Fruit fly (Drosophila melanogaster) whole organism, embryonic: ENCODE measurements around the gene ana1.

Source experiments
- B-H1 ChIP-seq: fragments of 200-800 bp; sonication (Bioruptor generic); IDR thresholded peaks from 3 replicates; pipeline ENCODE4 v1.3.6; 2022; ENCODE audit warnings: missing biosample characterization, missing genetic modification characterization
- C15 ChIP-seq: fragments of 200-800 bp; sonication (Bioruptor generic); IDR thresholded peaks from 3 replicates; pipeline ENCODE4 v1.3.6; 2022; ENCODE audit warnings: missing biosample characterization, missing genetic modification characterization
- CG11504 ChIP-seq: fragments of 200-800 bp; sonication (Bioruptor generic); optimal IDR thresholded peaks from 3 replicates; lab custom pipeline; 2019; ENCODE audit warnings: missing biosample characterization, mild to moderate bottlenecking, missing genetic modification characterization, moderate library complexity
- CG13287 ChIP-seq: fragments of 200-800 bp; sonication (Bioruptor generic); IDR thresholded peaks from 2 replicates; pipeline ENCODE4 v1.3.6; 2022; ENCODE audit warnings: missing biosample characterization, missing genetic modification characterization; ENCODE audit not compliant: partially characterized antibody
- CG15073 ChIP-seq: fragments of 200-800 bp; sonication (Bioruptor generic); optimal IDR thresholded peaks from 2 replicates; lab custom pipeline; 2016; ENCODE audit warnings: missing biosample characterization, missing genetic modification characterization
- CG15696 ChIP-seq: fragments of 200-800 bp; sonication (Bioruptor generic); optimal IDR thresholded peaks from 2 replicates; lab custom pipeline; 2019; ENCODE audit warnings: missing biosample characterization, mild to moderate bottlenecking, missing genetic modification characterization, moderate library complexity
- CG17186 ChIP-seq: fragments of 200-800 bp; sonication (Bioruptor generic); optimal IDR thresholded peaks from 3 replicates; lab custom pipeline; 2017; ENCODE audit warnings: missing biosample characterization, missing genetic modification reagents, missing genetic modification characterization
- CG17359 ChIP-seq: fragments of 200-800 bp; sonication (Bioruptor generic); optimal IDR thresholded peaks from 3 replicates; lab custom pipeline; 2018; ENCODE audit warnings: missing biosample characterization, mild to moderate bottlenecking, missing genetic modification characterization, moderate library complexity
- CG17568 ChIP-seq: fragments of 200-800 bp; sonication (Bioruptor generic); optimal IDR thresholded peaks from 2 replicates; lab custom pipeline; 2018; ENCODE audit warnings: missing biosample characterization, mild to moderate bottlenecking, missing genetic modification characterization, moderate library complexity
- CG18011 ChIP-seq: fragments of 200-800 bp; sonication (Bioruptor generic); optimal IDR thresholded peaks from 2 replicates; lab custom pipeline; 2017; ENCODE audit warnings: missing biosample characterization, missing genetic modification characterization, mild to moderate bottlenecking, moderate library complexity, missing genotype
- CG18262 ChIP-seq: fragments of 200-800 bp; optimal IDR thresholded peaks from 3 replicates; lab custom pipeline; 2019; ENCODE audit warnings: missing biosample characterization, mild to moderate bottlenecking, missing genetic modification characterization, moderate library complexity
- CG2199 ChIP-seq: fragments of 200-800 bp; sonication (Bioruptor generic); IDR thresholded peaks from 3 replicates; pipeline ENCODE4 v1.3.6; 2022; ENCODE audit warnings: missing biosample characterization, missing genetic modification characterization
- CG5953 ChIP-seq: fragments of 200-800 bp; sonication (Bioruptor generic); IDR thresholded peaks from 2 replicates; pipeline ENCODE4 v1.3.6; 2022; ENCODE audit warnings: missing biosample characterization, missing genetic modification characterization
- CG6272 ChIP-seq: fragments of 200-800 bp; sonication (Bioruptor generic); IDR thresholded peaks from 2 replicates; pipeline ENCODE4 v1.3.6; 2022; ENCODE audit warnings: missing biosample characterization, missing genetic modification characterization
- CG6654 ChIP-seq: fragments of 200-800 bp; sonication (Bioruptor generic); optimal IDR thresholded peaks from 2 replicates; lab custom pipeline; 2017; ENCODE audit warnings: missing biosample characterization, mild to moderate bottlenecking, missing genetic modification characterization
- CG6791 ChIP-seq: fragments of 200-800 bp; sonication (Bioruptor generic); IDR thresholded peaks from 3 replicates; pipeline ENCODE4 v1.3.6; 2022; ENCODE audit warnings: missing biosample characterization, missing genetic modification characterization; ENCODE audit not compliant: partially characterized antibody
- CG7556 ChIP-seq: fragments of 200-800 bp; sonication (Bioruptor generic); optimal IDR thresholded peaks from 2 replicates; lab custom pipeline; 2017; ENCODE audit warnings: missing biosample characterization, mild to moderate bottlenecking, missing genetic modification characterization
- CG9932 ChIP-seq: fragments of 200-800 bp; sonication (Bioruptor generic); IDR thresholded peaks from 2 replicates; pipeline ENCODE4 v1.3.6; 2022; ENCODE audit warnings: missing biosample characterization, missing genetic modification characterization
- D19A ChIP-seq: fragments of 200-800 bp; optimal IDR thresholded peaks from 3 replicates; lab custom pipeline; 2019; ENCODE audit warnings: missing biosample characterization, mild to moderate bottlenecking, missing genetic modification characterization, moderate library complexity
- Dbx ChIP-seq: fragments of 200-800 bp; sonication (Bioruptor generic); IDR thresholded peaks from 3 replicates; pipeline ENCODE4 v1.3.6; 2022; ENCODE audit warnings: missing biosample characterization, missing genetic modification characterization
- Dref ChIP-seq: fragments of 200-800 bp; sonication (Bioruptor generic); IDR thresholded peaks from 2 replicates; pipeline ENCODE4 v1.3.6; 2022; ENCODE audit warnings: missing biosample characterization, missing genetic modification characterization
- Hand ChIP-seq: fragments of 200-800 bp; sonication (Bioruptor generic); optimal IDR thresholded peaks from 2 replicates; lab custom pipeline; 2017; ENCODE audit warnings: mild to moderate bottlenecking, missing biosample characterization, missing genetic modification reagents, missing genetic modification characterization
- Hr51 ChIP-seq, 2 experiments: fragments of 200-800 bp; sonication (Bioruptor generic); optimal IDR thresholded peaks; 2 replicates in 1 of 2; 3 replicates in 1 of 2; lab custom pipeline; 2016 to 2018; ENCODE audit warnings: missing biosample characterization in 2 of 2, missing genetic modification characterization in 2 of 2, mild to moderate bottlenecking in 1 of 2, moderate library complexity in 1 of 2
- Kr ChIP-seq: fragments of 200-800 bp; sonication (Bioruptor generic); optimal IDR thresholded peaks from 2 replicates; lab custom pipeline; 2017; ENCODE audit warnings: missing biosample characterization, mild to moderate bottlenecking, missing genetic modification characterization
- Max ChIP-seq: fragments of 200-800 bp; sonication (Bioruptor generic); optimal IDR thresholded peaks from 2 replicates; lab custom pipeline; 2016; ENCODE audit warnings: missing biosample characterization, mild to moderate bottlenecking, missing genetic modification characterization
- Nf-YA ChIP-seq: fragments of 200-800 bp; sonication (Bioruptor generic); IDR thresholded peaks from 2 replicates; pipeline ENCODE4 v1.3.6; 2022; ENCODE audit warnings: missing biosample characterization, missing genetic modification characterization
- Oaz ChIP-seq: fragments of 200-800 bp; sonication (Bioruptor generic); IDR thresholded peaks from 2 replicates; pipeline ENCODE4 v1.3.6; 2022; ENCODE audit warnings: missing biosample characterization, missing genetic modification characterization
- Oli ChIP-seq: fragments of 200-800 bp; sonication (Bioruptor generic); optimal IDR thresholded peaks from 2 replicates; lab custom pipeline; 2018; ENCODE audit warnings: missing biosample characterization, mild to moderate bottlenecking, missing genetic modification characterization, moderate library complexity
- Rx ChIP-seq: fragments of 200-800 bp; sonication (Bioruptor generic); IDR thresholded peaks from 2 replicates; pipeline ENCODE4 v1.3.6; 2022; ENCODE audit warnings: missing biosample characterization, missing genetic modification characterization
- TFAM ChIP-seq: fragments of 200-800 bp; sonication (Bioruptor generic); optimal IDR thresholded peaks from 2 replicates; lab custom pipeline; 2017; ENCODE audit warnings: missing biosample characterization, missing genetic modification characterization, inconsistent platforms
- Xbp1 ChIP-seq: fragments of 200-800 bp; sonication (Bioruptor generic); optimal IDR thresholded peaks from 3 replicates; lab custom pipeline; 2016; ENCODE audit warnings: missing biosample characterization, mild to moderate bottlenecking, missing genetic modification characterization
- YL-1 ChIP-seq: fragments of 200-800 bp; sonication (Bioruptor generic); optimal IDR thresholded peaks from 3 replicates; lab custom pipeline; 2017; ENCODE audit warnings: missing biosample characterization, mild to moderate bottlenecking, missing genetic modification characterization
- cas ChIP-seq: fragments of 200-800 bp; sonication (Bioruptor generic); IDR thresholded peaks from 2 replicates; pipeline ENCODE4 v1.3.6; 2022; ENCODE audit warnings: missing biosample characterization, missing genetic modification characterization
- chif ChIP-seq, 2 experiments: fragments of 200-800 bp; sonication (Bioruptor generic); optimal IDR thresholded peaks; 3 replicates each; lab custom pipeline; 2016; ENCODE audit warnings: missing biosample characterization in 2 of 2, missing genetic modification characterization in 2 of 2
- ci ChIP-seq: fragments of 200-800 bp; sonication (Bioruptor generic); IDR thresholded peaks from 3 replicates; pipeline ENCODE4 v1.3.6; 2022; ENCODE audit warnings: missing biosample characterization, missing genetic modification characterization
- crc ChIP-seq: fragments of 200-800 bp; sonication (Bioruptor generic); optimal IDR thresholded peaks from 2 replicates; lab custom pipeline; 2016; ENCODE audit warnings: missing biosample characterization, missing genetic modification characterization
- ems ChIP-seq: fragments of 200-800 bp; sonication (Bioruptor generic); optimal IDR thresholded peaks from 3 replicates; lab custom pipeline; 2016; ENCODE audit warnings: missing biosample characterization, missing genetic modification characterization
- ewg ChIP-seq: fragments of 200-800 bp; sonication (Bioruptor generic); optimal IDR thresholded peaks from 3 replicates; lab custom pipeline; 2017; ENCODE audit warnings: mild to moderate bottlenecking, missing biosample characterization, missing genetic modification reagents, missing genetic modification characterization
- gro ChIP-seq: fragments of 200-800 bp; sonication (Bioruptor generic); optimal IDR thresholded peaks from 2 replicates; lab custom pipeline; 2016; ENCODE audit warnings: missing biosample characterization, missing genetic modification characterization
- lab ChIP-seq: fragments of 200-800 bp; sonication (Bioruptor generic); optimal IDR thresholded peaks from 3 replicates; lab custom pipeline; 2017; ENCODE audit warnings: missing biosample characterization, missing genetic modification characterization, mild to moderate bottlenecking, moderate library complexity, missing genetic modification reagents
- lbe ChIP-seq: fragments of 200-800 bp; sonication (Bioruptor generic); optimal IDR thresholded peaks from 2 replicates; lab custom pipeline; 2016; ENCODE audit warnings: missing biosample characterization, mild to moderate bottlenecking, missing genetic modification characterization
- lmd ChIP-seq: fragments of 200-800 bp; sonication (Bioruptor generic); IDR thresholded peaks from 2 replicates; pipeline ENCODE4 v1.3.6; 2022; ENCODE audit warnings: missing biosample characterization, missing genetic modification characterization
- lov ChIP-seq, 2 experiments: fragments of 200-800 bp in 1 of 2; fragments of >200 bp in 1 of 2; sonication (Bioruptor generic) in 1 of 2; IDR thresholded peaks in 1 of 2; optimal IDR thresholded peaks in 1 of 2; 2 replicates in 1 of 2; 3 replicates in 1 of 2; pipeline versions ENCODE4 v1.3.6 to Lab custom; 2017 to 2022; ENCODE audit warnings: missing biosample characterization in 1 of 2, missing genetic modification characterization in 1 of 2
- luna ChIP-seq: fragments of 200-800 bp; sonication (Bioruptor generic); optimal IDR thresholded peaks from 2 replicates; lab custom pipeline; 2016; ENCODE audit warnings: missing biosample characterization, missing genetic modification characterization
- org-1 ChIP-seq: fragments of 200-800 bp; sonication (Bioruptor generic); optimal IDR thresholded peaks from 2 replicates; lab custom pipeline; 2017; ENCODE audit warnings: missing biosample characterization, missing genetic modification characterization
- run ChIP-seq: fragments of 200-800 bp; sonication (Bioruptor generic); optimal IDR thresholded peaks from 3 replicates; lab custom pipeline; 2018; ENCODE audit warnings: missing biosample characterization, mild to moderate bottlenecking, missing genetic modification characterization
- trem ChIP-seq: fragments of 200-800 bp; optimal IDR thresholded peaks from 3 replicates; lab custom pipeline; 2019; ENCODE audit warnings: missing biosample characterization, mild to moderate bottlenecking, missing genetic modification characterization, moderate library complexity
- tup ChIP-seq: fragments of 200-800 bp; sonication (Bioruptor generic); optimal IDR thresholded peaks from 2 replicates; lab custom pipeline; 2016; ENCODE audit warnings: missing biosample characterization, mild to moderate bottlenecking, missing genetic modification characterization, moderate library complexity
- unc-4 ChIP-seq: fragments of 200-800 bp; sonication (Bioruptor generic); IDR thresholded peaks from 2 replicates; pipeline ENCODE4 v1.3.6; 2022; ENCODE audit warnings: missing biosample characterization, missing genetic modification characterization; ENCODE audit not compliant: partially characterized antibody

ana1 gene

dm6 chr3R:24543676-24544277 lies 13.4 kb downstream of the ana1 start, which contains the start of gene Cftr (continued):
- TF ChIP-seq lov (optimal IDR thresholded peaks at IDR 0.05; lab: Kevin White, UChicago): no peak
- TF ChIP-seq lov (GFP tag; IDR thresholded peaks at IDR 0.05; lab: Robert Waterston, UW): no peak
- TF ChIP-seq lbe (GFP tag; lab: Kevin White, UChicago): peak; percentile 78
- TF ChIP-seq unc-4 (GFP tag; lab: Robert Waterston, UW): peak; percentile 48; the same call in 1 of the 2 replicates
- TF ChIP-seq B-H1 (GFP tag; lab: Robert Waterston, UW): no peak; the same call in 2 of the 3 replicates
- peak; percentile 37 for TF ChIP-seq crc (GFP tag; lab: Kevin White, UChicago)
- TF ChIP-seq CG13287 (GFP tag; lab: Robert Waterston, UW): peak; percentile 62
- TF ChIP-seq Max (GFP tag; lab: Kevin White, UChicago): peak; percentile 53
- TF ChIP-seq org-1: no peak
- TF ChIP-seq lab (GFP tag; lab: Kevin White, UChicago): peak; percentile 83
- TF ChIP-seq CG15696 (tag; lab: Kevin White, UChicago): no peak
- no peak for TF ChIP-seq D19A
- TF ChIP-seq TFAM: no peak
- TF ChIP-seq CG17568 (GFP tag; lab: Kevin White, UChicago): peak; percentile 40
- peak; percentile 18; the same call in 1 of the 2 replicates for TF ChIP-seq Nf-YA
- TF ChIP-seq gro: peak; percentile 94
- TF ChIP-seq cas: no peak
- TF ChIP-seq CG9932 (GFP tag; lab: Robert Waterston, UW): peak; percentile 70
- TF ChIP-seq CG2199: no peak
- no peak for TF ChIP-seq CG6654
- peak; percentile 39 for TF ChIP-seq Xbp1 (GFP tag; lab: Kevin White, UChicago)
- TF ChIP-seq luna: peak; percentile 27
- no peak for TF ChIP-seq YL-1 (GFP tag; lab: Kevin White, UChicago)
- TF ChIP-seq Kr (GFP tag; lab: Kevin White, UChicago): no peak
- TF ChIP-seq Hand (GFP tag; lab: Kevin White, UChicago): no peak
- no peak for TF ChIP-seq run
- no peak for TF ChIP-seq CG7556 (GFP tag; lab: Kevin White, UChicago)
- peak; percentile 65 for TF ChIP-seq ems
- TF ChIP-seq CG5953 (GFP tag; lab: Robert Waterston, UW): peak; percentile 63; the same call in 1 of the 2 replicates
- TF ChIP-seq CG15073 (GFP tag; lab: Kevin White, UChicago): no peak
- peak; percentile 15 for TF ChIP-seq ewg
- peak; percentile 56 for TF ChIP-seq CG17359
- peak in 1 of 2 experiments; percentile 43 for TF ChIP-seq Hr51 (GFP tag; optimal IDR thresholded peaks at IDR 0.05; lab: Kevin White, UChicago)
- TF ChIP-seq CG6791 (GFP tag; lab: Robert Waterston, UW): no peak
- TF ChIP-seq CG6272 (GFP tag; lab: Robert Waterston, UW): no peak
- peak in 1 of 2 experiments; percentile 43 for TF ChIP-seq chif (GFP tag; optimal IDR thresholded peaks at IDR 0.05; lab: Kevin White, UChicago)
- no peak for TF ChIP-seq lmd (GFP tag; lab: Robert Waterston, UW)
- no peak for TF ChIP-seq trem (tag; lab: Kevin White, UChicago)
- TF ChIP-seq Oli: no peak
- no peak for TF ChIP-seq CG18262 (tag; lab: Kevin White, UChicago)
- TF ChIP-seq Dref: peak; percentile 72
- no peak for TF ChIP-seq C15 (GFP tag; lab: Robert Waterston, UW)
- TF ChIP-seq CG17186 (GFP tag; lab: Kevin White, UChicago): no peak
- TF ChIP-seq Dbx (GFP tag; lab: Robert Waterston, UW): peak; percentile 85; the same call in 2 of the 3 replicates
- TF ChIP-seq tup (GFP tag; lab: Kevin White, UChicago): no peak
- no peak for TF ChIP-seq CG18011 (GFP tag; lab: Kevin White, UChicago)
- peak; percentile 84 for TF ChIP-seq ci (GFP tag; lab: Robert Waterston, UW)
- TF ChIP-seq Rx (GFP tag; lab: Robert Waterston, UW): no peak
- no peak for TF ChIP-seq Oaz (GFP tag; lab: Robert Waterston, UW)
- peak; percentile 66 for TF ChIP-seq CG11504 (tag; lab: Kevin White, UChicago)
